Fruit fly (Drosophila melanogaster) whole organism, embryonic: ENCODE data around the gene CG32847.

Experiments used
- CG12104 ChIP-seq: fragments of 200-800 bp; sonication (Bioruptor generic); optimal IDR thresholded peaks from 3 replicates; lab custom pipeline; 2016; ENCODE audit warnings: missing biosample characterization, missing genetic modification characterization
- CG1602 ChIP-seq: fragments of 200-800 bp; sonication (Bioruptor generic); optimal IDR thresholded peaks from 3 replicates; lab custom pipeline; 2016; ENCODE audit warnings: missing biosample characterization, missing genetic modification characterization
- CG6254 ChIP-seq: fragments of 200-800 bp; sonication (Bioruptor generic); optimal IDR thresholded peaks from 3 replicates; lab custom pipeline; 2017; ENCODE audit warnings: mild to moderate bottlenecking, missing biosample characterization, missing genetic modification reagents, missing genetic modification characterization
- H15 ChIP-seq: fragments of 200-800 bp; sonication (Bioruptor generic); IDR thresholded peaks from 3 replicates; pipeline ENCODE4 v1.3.6; 2022; ENCODE audit warnings: missing biosample characterization, missing genetic modification characterization
- HmgZ ChIP-seq: fragments of 200-800 bp; sonication (Bioruptor generic); optimal IDR thresholded peaks from 2 replicates; lab custom pipeline; 2018; ENCODE audit warnings: missing biosample characterization, mild to moderate bottlenecking, missing genetic modification characterization
- NfI ChIP-seq: fragments of 200-800 bp; sonication (Bioruptor generic); optimal IDR thresholded peaks from 3 replicates; lab custom pipeline; 2018; ENCODE audit warnings: missing biosample characterization, mild to moderate bottlenecking, missing genetic modification characterization, moderate library complexity
- jumu ChIP-seq: fragments of 200-800 bp; sonication (Bioruptor generic); optimal IDR thresholded peaks from 3 replicates; lab custom pipeline; 2016; ENCODE audit warnings: missing biosample characterization, missing genetic modification characterization

- TF ChIP-seq NfI (GFP tag; lab: Kevin White, UChicago) (no peak), CG12104 (GFP tag; lab: Kevin White, UChicago) (no peak), CG6254 (GFP tag; lab: Kevin White, UChicago) (no peak), CG1602 (no peak), H15 (GFP tag; lab: Robert Waterston, UW) (no peak), HmgZ (tag; lab: Kevin White, UChicago) (no peak), jumu (GFP tag; lab: Kevin White, UChicago) (no peak)
Measured at dm6 chr3L:15108948-15109347, 12.4 kb upstream of the CG32847 start.
